Worm (Caenorhabditis elegans): Measurements from ENCODE around the gene C55C3.1.

Gene C55C3.1

DNA sequence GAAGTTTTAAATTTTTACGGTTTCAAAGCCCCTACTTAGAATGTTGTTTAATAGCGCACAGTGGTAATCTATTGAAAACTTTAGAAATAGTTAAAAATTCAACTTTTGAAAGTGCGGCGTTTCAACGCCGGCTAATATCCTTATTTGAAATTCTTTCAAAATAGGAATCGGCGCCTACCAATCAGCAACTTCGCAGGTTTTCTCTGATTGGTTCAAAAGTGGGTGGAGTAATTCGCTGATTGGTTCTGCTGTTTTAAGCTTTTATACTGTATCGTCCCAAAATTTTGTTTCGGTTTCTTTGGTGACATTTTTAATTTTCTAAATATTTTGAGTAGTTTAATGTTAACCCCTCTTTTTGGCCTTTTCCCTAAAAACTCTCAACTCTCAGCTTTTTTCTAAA, 43.1 kb downstream of the C55C3.1 start:
- no peak for TF ChIP-seq lsy-2 (tag; optimal IDR thresholded peaks at IDR 0.05)
- TF ChIP-seq nhr-12 (tag; optimal IDR thresholded peaks at IDR 0.05) = no peak
- no peak for TF ChIP-seq hlh-4 (tag; optimal IDR thresholded peaks at IDR 0.05)
- TF ChIP-seq nhr-76 (tag; optimal IDR thresholded peaks at IDR 0.05) = no peak
- no peak for TF ChIP-seq egl-27 (tag; optimal IDR thresholded peaks at IDR 0.05)
- no peak for TF ChIP-seq ets-5 (GFP tag; IDR thresholded peaks at IDR 0.05)
- no peak for TF ChIP-seq pqm-1 (tag; optimal IDR thresholded peaks at IDR 0.05)
- TF ChIP-seq nhr-28 (tag; optimal IDR thresholded peaks at IDR 0.05) = no peak
- no peak for TF ChIP-seq fkh-4 (tag; optimal IDR thresholded peaks at IDR 0.05; ENCODE audit: borderline replicate concordance)
- no peak for TF ChIP-seq nhr-77 (tag; optimal IDR thresholded peaks at IDR 0.05)
- TF ChIP-seq fkh-8 (tag; optimal IDR thresholded peaks at IDR 0.05) = no peak

DNA sequence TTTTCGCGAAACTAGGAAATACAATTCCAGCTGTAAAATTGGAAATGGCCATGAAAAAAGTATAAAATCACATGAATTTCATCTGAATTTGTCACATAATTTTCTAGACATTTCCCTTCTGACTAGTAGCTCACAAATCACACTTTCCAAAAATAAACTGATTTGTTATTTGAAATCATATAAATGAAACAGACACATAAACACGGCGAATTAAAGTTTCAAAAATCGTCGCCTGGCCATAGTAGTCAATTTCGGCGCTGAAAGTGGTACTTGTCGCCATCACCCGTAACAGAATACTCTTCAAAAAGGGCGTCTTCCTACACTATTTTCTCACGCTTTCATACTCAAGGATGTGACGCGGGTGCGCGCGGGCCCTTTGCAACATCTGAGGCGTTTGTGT, 43.8 kb downstream of the C55C3.1 start:
- TF ChIP-seq nhr-77 (tag; optimal IDR thresholded peaks at IDR 0.05) (no peak), aly-2 (tag; optimal IDR thresholded peaks at IDR 0.05) (no peak), dsc-1 (tag; optimal IDR thresholded peaks at IDR 0.05) (no peak), fkh-8 (tag; optimal IDR thresholded peaks at IDR 0.05) (peak; percentile 37), ceh-88 (GFP tag; IDR thresholded peaks at IDR 0.05) (no peak), nhr-71 (tag; optimal IDR thresholded peaks at IDR 0.05) (peak; percentile 28), nhr-19 (GFP tag; conservative IDR thresholded peaks at IDR 0.05) (no peak), nhr-85 (tag) (peak; percentile 51)

DNA sequence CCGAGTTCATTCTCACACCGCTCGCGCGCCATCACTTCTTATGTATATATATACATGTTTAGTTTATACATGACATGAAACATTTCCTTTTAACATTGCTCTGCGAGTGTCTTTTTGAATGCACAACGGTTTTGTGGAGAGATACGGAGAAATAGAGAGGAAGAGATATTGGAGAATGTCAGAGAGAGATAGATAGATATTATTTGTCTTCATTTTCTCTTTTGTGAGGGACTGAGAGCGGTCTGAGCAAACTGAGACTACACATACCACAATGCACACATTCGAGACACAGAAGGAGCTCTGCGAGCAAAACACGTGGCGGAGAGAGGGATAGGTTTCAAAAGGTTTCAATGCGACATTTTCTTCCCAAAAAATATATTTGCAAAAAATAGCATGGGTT, 44.4 kb downstream of the C55C3.1 start:
- no peak for TF ChIP-seq grh-1 (GFP tag; IDR thresholded peaks at IDR 0.05)
- TF ChIP-seq efl-1 (optimal IDR thresholded peaks at IDR 0.05) = peak; percentile 15 to 23
- TF ChIP-seq efl-1 (GFP tag; optimal IDR thresholded peaks at IDR 0.05 in 1 of 2) = peak in 1 of 2 experiments; percentile 83
- no peak for TF ChIP-seq lir-3 (tag; optimal IDR thresholded peaks at IDR 0.05; ENCODE audit: poor library complexity)
- TF ChIP-seq blmp-1 (tag; optimal IDR thresholded peaks at IDR 0.05) = no peak
- TF ChIP-seq fos-1 (tag; optimal IDR thresholded peaks at IDR 0.05) = peak; percentile 26
- peak; percentile 39 for TF ChIP-seq dsc-1 (tag; optimal IDR thresholded peaks at IDR 0.05)
- TF ChIP-seq fkh-10 (GFP tag; optimal IDR thresholded peaks at IDR 0.05) = no peak
- TF ChIP-seq swsn-7 (tag; optimal IDR thresholded peaks at IDR 0.05) = peak; percentile 6
- peak in 1 of 2 experiments; percentile 49 for TF ChIP-seq mdl-1 (tag; optimal IDR thresholded peaks at IDR 0.05)
- no peak for TF ChIP-seq unc-30 (tag; optimal IDR thresholded peaks at IDR 0.05)
- TF ChIP-seq rnt-1 (tag; optimal IDR thresholded peaks at IDR 0.05) = peak; percentile 6
- peak; percentile 70 for TF ChIP-seq tbx-2 (tag; optimal IDR thresholded peaks at IDR 0.05)
- no peak for TF ChIP-seq ceh-90 (tag; optimal IDR thresholded peaks at IDR 0.05)
- TF ChIP-seq ceh-82 (tag; optimal IDR thresholded peaks at IDR 0.05) = peak in 2 of 3 experiments; percentile 19 to 60
- TF ChIP-seq mef-2 (tag; optimal IDR thresholded peaks at IDR 0.05) = no peak
- peak; percentile 17 to 54 for TF ChIP-seq lsy-2 (tag; optimal IDR thresholded peaks at IDR 0.05)
- TF ChIP-seq nhr-12 (tag; optimal IDR thresholded peaks at IDR 0.05) = no peak
- no peak for TF ChIP-seq unc-86 (tag; optimal IDR thresholded peaks at IDR 0.05)
- TF ChIP-seq nhr-71 (tag; optimal IDR thresholded peaks at IDR 0.05) = peak; percentile 68
- TF ChIP-seq ets-5 (GFP tag; IDR thresholded peaks at IDR 0.05) = no peak
- TF ChIP-seq C16A3.4 (tag; optimal IDR thresholded peaks at IDR 0.05) = peak; percentile 11
- TF ChIP-seq egl-27 (tag; optimal IDR thresholded peaks at IDR 0.05) = peak in 1 of 2 experiments; percentile 14
- TF ChIP-seq efl-3 (GFP tag; optimal IDR thresholded peaks at IDR 0.05) = no peak
- TF ChIP-seq nhr-19 (GFP tag; conservative IDR thresholded peaks at IDR 0.05) = peak; percentile 16; the same call in 1 of the 2 replicates
- peak; percentile 35 for TF ChIP-seq mep-1 (tag; optimal IDR thresholded peaks at IDR 0.05)
- TF ChIP-seq xbp-1 (tag; optimal IDR thresholded peaks at IDR 0.05) = peak; percentile 32
- peak; percentile 76 for TF ChIP-seq lin-14 (GFP tag; optimal IDR thresholded peaks at IDR 0.05)
- peak; percentile 15 for TF ChIP-seq egl-13 (tag; optimal IDR thresholded peaks at IDR 0.05)
- TF ChIP-seq nhr-20 (tag; optimal IDR thresholded peaks at IDR 0.05) = peak; percentile 42
- peak; percentile 80 for TF ChIP-seq nhr-77 (tag; optimal IDR thresholded peaks at IDR 0.05)
